Worm (Caenorhabditis elegans): ENCODE measurements around the gene pitp-1.
A peak's percentile ranks its signal among the peaks of the same experiment; 100 is the strongest.

pitp-1 gene

DNA sequence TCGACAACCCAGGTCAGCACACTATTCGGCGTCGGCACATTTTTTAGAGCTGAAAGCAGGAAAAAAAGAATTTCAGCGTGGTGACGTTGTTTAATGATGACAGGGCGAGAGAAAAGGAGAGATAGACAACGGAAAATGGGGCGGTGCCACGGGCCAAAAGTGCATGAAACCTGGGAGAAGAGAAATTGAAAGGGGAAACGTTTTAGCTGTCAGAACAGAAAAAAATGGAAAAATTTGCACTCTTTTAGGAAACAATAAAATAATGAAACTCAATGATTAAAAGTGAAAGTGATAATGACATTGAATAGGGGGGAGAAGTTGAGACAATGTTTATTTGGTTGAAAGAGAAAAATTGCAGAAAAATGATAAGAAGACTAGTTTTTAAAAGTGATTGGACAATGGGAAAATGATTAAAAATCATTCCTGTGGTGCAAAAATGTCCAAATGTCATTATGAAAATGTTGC is at the start of gene pitp-1:
Gene pitp-1, minus strand, starts transcription at position 51 of the 465 bp plus-strand sequence.
- no peak for TF ChIP-seq ets-4 (GFP tag; optimal IDR thresholded peaks at IDR 0.05)
- TF ChIP-seq nhr-80 (tag; optimal IDR thresholded peaks at IDR 0.05), result peak; percentile 75
- no peak for TF ChIP-seq B0035.1 (tag; optimal IDR thresholded peaks at IDR 0.05)
- TF ChIP-seq snpc-4 (GFP tag; optimal IDR thresholded peaks at IDR 0.05), result no peak
- no peak for TF ChIP-seq snpc-4 (tag; optimal IDR thresholded peaks at IDR 0.05)
- TF ChIP-seq zfh-2 (GFP tag; conservative IDR thresholded peaks at IDR 0.05), result no peak
- TF ChIP-seq zim-3 (tag; optimal IDR thresholded peaks at IDR 0.05), result no peak
- no peak for TF ChIP-seq C17E4.6 (GFP tag; IDR thresholded peaks at IDR 0.05)
- TF ChIP-seq unc-62 (GFP tag; optimal IDR thresholded peaks at IDR 0.05), result peak; percentile 41

DNA sequence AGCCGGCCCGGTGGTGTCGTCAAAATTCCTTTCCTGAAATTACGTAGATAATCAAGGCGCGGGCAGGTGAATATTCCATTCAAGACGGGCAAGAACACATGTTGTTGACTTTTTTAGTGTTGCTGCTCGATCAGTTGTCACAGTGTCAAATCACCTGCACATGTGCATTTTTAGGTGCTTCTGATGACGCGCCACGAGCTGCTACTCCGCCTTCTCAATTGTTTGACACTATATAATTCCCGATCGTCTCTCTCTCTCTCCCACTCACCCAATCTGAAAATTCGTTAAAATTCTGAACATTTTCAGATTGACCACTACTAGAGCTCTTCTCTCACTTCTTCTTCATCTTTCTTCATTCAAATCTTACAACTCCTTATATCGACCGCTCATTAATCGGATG is 43.7 kb upstream of the pitp-1 start, which contains the start of gene nhr-6:
Gene nhr-6, plus strand, starts transcription at position 301 of the 400 bp plus-strand sequence.
- TF ChIP-seq B0019.2 (GFP tag; conservative IDR thresholded peaks at IDR 0.05), result no peak
- no peak for TF ChIP-seq D2030.7 (GFP tag; IDR thresholded peaks at IDR 0.05)
- no peak for TF ChIP-seq madf-8 (GFP tag; conservative IDR thresholded peaks at IDR 0.05)

ce11 chrIII:3571371-3571902 is 41.8 kb upstream of the pitp-1 start:
- TF ChIP-seq lin-35 (GFP tag; optimal IDR thresholded peaks at IDR 0.05), result no peak
- TF ChIP-seq him-1 (tag; optimal IDR thresholded peaks at IDR 0.05), result no peak
- no peak for TF ChIP-seq lir-1 (GFP tag; conservative IDR thresholded peaks at IDR 0.05)
- no peak for TF ChIP-seq unc-130 (GFP tag; optimal IDR thresholded peaks at IDR 0.05)
- no peak for TF ChIP-seq pha-4 (tag; optimal IDR thresholded peaks at IDR 0.05)
- no peak for TF ChIP-seq pbrm-1 (GFP tag; IDR thresholded peaks at IDR 0.05)
- TF ChIP-seq F23B12.7 (tag; optimal IDR thresholded peaks at IDR 0.05; ENCODE audit: insufficient read depth), result no peak
- peak; percentile 47 for TF ChIP-seq atf-7 (tag; optimal IDR thresholded peaks at IDR 0.05)
- TF ChIP-seq nhr-80 (tag; optimal IDR thresholded peaks at IDR 0.05), result peak; percentile 78
- no peak for TF ChIP-seq hlh-12 (tag; optimal IDR thresholded peaks at IDR 0.05)
- TF ChIP-seq dox-1 (GFP tag; IDR thresholded peaks at IDR 0.05), result peak; percentile 61
- no peak for TF ChIP-seq T26A5.8 (tag; optimal IDR thresholded peaks at IDR 0.05)
- no peak for TF ChIP-seq cebp-2 (GFP tag; IDR thresholded peaks at IDR 0.05)
- TF ChIP-seq C17E4.6 (GFP tag; IDR thresholded peaks at IDR 0.05), result no peak

- TF ChIP-seq dpl-1 (GFP tag; optimal IDR thresholded peaks at IDR 0.05) (no peak), let-526 (GFP tag; IDR thresholded peaks at IDR 0.05) (no peak), nhr-120 (GFP tag; IDR thresholded peaks at IDR 0.05) (no peak), sea-2 (GFP tag; IDR thresholded peaks at IDR 0.05) (no peak), F33H1.4 (GFP tag; IDR thresholded peaks at IDR 0.05) (no peak), bed-1 (GFP tag; IDR thresholded peaks at IDR 0.05) (no peak)
These were observed 40.2 kb upstream of the pitp-1 start for ce11 chrIII:3569763-3570162.

DNA sequence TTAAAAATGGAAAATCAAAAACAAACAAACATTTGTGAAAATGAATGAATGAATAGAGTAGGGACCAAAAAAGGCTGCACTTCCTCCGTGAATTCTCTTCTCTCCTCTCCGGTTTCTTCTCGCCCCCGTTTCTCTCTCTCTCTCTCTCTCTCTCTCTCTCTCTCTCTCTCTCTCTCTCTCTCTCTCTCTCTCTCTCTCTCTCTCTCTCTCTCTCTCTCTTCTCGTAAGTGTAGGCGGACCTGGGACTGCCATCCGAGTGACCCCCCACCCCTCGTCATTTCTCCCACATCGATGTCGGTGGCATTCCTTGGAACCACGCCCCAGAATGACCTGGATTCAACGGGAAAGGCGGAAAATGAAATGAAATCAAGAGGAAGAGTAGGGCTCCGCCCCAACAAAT is 37.2 kb upstream of the pitp-1 start:
- TF ChIP-seq madf-6 (GFP tag; IDR thresholded peaks at IDR 0.05), result no peak
- TF ChIP-seq hmg-1.2 (GFP tag; IDR thresholded peaks at IDR 0.05), result 0 out of 2 replicates have a peak, but pooled peaks have one; percentile 13
- peak; percentile 13; the same call in 1 of the 2 replicates for TF ChIP-seq mcd-1 (GFP tag; IDR thresholded peaks at IDR 0.05)
- no peak for TF ChIP-seq nhr-90 (tag; optimal IDR thresholded peaks at IDR 0.05)
- TF ChIP-seq nfyb-1 (GFP tag; IDR thresholded peaks at IDR 0.05), result 0 out of 2 replicates have a peak, but pooled peaks have one; percentile 35
- TF ChIP-seq egrh-3 (GFP tag; IDR thresholded peaks at IDR 0.05), result peak; percentile 56; the same call in 1 of the 2 replicates
- peak; percentile 86 for TF ChIP-seq zfh-2 (GFP tag; conservative IDR thresholded peaks at IDR 0.05)
- no peak for TF ChIP-seq ama-1 (optimal IDR thresholded peaks at IDR 0.05)
- no peak for TF ChIP-seq ama-1 (GFP tag; optimal IDR thresholded peaks at IDR 0.05)
